Worm (Caenorhabditis elegans): ENCODE data around the gene K02H11.4.

DNA sequence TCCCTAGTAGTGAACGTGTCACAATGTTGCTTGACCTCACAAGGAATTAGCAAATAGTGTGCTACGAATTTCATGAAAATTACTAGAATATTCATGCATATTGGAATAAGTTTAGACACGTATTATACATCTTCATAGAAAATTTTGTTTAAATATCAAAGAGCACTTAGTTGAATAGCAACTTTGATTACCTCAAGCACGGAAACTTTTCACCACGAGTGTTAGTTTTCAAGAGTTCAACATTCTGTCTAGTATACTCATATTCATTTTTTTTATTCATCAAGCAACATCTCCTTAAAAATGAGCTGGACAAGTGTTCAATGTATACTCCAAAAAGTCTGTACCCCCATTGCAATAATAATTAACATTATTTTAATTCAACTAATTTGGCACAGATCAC is 8.6 kb downstream of the K02H11.4 start, which contains the start of gene str-243:
- no peak for TF ChIP-seq lin-35 (GFP tag; optimal IDR thresholded peaks at IDR 0.05)
- no peak for TF ChIP-seq ekl-4 (GFP tag; IDR thresholded peaks at IDR 0.05)
- no peak for TF ChIP-seq somi-1 (GFP tag; optimal IDR thresholded peaks at IDR 0.05)

Measured in whole organism, young adult.